Fruit fly (Drosophila melanogaster) whole organism: ENCODE data around the gene sws.

Experiments used
- CG8478 ChIP-seq: fragments of >200 bp; optimal IDR thresholded peaks from 2 replicates; lab custom pipeline; 2018; ENCODE audit warnings: inconsistent platforms
- Dll ChIP-seq: fragments of >200 bp; optimal IDR thresholded peaks from 2 replicates; lab custom pipeline; 2017
- EcR ChIP-seq, 2 experiments: fragments of >200 bp; optimal IDR thresholded peaks; 2 replicates each; lab custom pipeline; 2017; ENCODE audit warnings: missing biosample characterization in 2 of 2, missing genetic modification characterization in 2 of 2, missing genetic modification reagents in 2 of 2
- pan ChIP-seq: fragments of >200 bp; optimal IDR thresholded peaks from 2 replicates; lab custom pipeline; 2017
- psq ChIP-seq: fragments of >200 bp; optimal IDR thresholded peaks from 2 replicates; lab custom pipeline; 2017
- usp ChIP-seq: fragments of >200 bp; optimal IDR thresholded peaks from 2 replicates; lab custom pipeline; 2017; ENCODE audit warnings: missing biosample characterization, missing genetic modification characterization, mixed read lengths

DNA sequence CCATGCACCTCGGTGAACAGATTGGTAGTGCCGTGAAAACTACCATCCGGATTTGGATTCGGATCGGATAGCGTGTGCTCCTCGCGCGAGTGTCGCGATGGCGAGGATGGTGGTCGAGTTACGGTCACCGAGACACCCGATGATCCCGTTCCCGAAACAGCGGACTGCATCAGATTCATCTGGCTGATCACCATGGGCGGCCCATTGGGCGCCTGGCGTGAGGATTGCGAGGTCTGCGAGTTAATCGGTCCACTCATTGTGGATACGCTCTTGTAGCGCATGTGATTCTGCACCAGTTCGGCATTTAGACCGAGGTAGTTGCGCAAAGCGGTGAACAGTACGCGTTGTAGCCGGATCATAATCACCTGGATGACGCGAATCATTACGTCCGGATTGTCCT is 4.3 kb downstream of the sws start, which contains the start of gene sn:
- no peak for TF ChIP-seq pan (lab: Kevin White, UChicago)
- TF ChIP-seq usp (GFP tag; lab: Kevin White, UChicago), result no peak
- TF ChIP-seq CG8478 (lab: Kevin White, UChicago), result no peak
- TF ChIP-seq Dll (lab: Kevin White, UChicago), result no peak
- TF ChIP-seq psq (lab: Kevin White, UChicago), result no peak
- TF ChIP-seq EcR (GFP tag; optimal IDR thresholded peaks at IDR 0.05; lab: Kevin White, UChicago), result no peak
